Fruit fly (Drosophila melanogaster) whole organism, embryonic: ENCODE data around the gene CG10232.

Experiments used
- Asciz ChIP-seq: fragments of 200-800 bp; sonication (Bioruptor generic); optimal IDR thresholded peaks from 2 replicates; lab custom pipeline; 2017; ENCODE audit warnings: missing biosample characterization, mild to moderate bottlenecking, missing genetic modification characterization, missing genetic modification reagents
- CG14965 ChIP-seq: fragments of 200-800 bp; sonication (Bioruptor generic); optimal IDR thresholded peaks from 2 replicates; lab custom pipeline; 2016; ENCODE audit warnings: missing biosample characterization, missing genetic modification characterization, borderline replicate concordance
- CG17361 ChIP-seq: fragments of 200-800 bp; sonication (Bioruptor generic); IDR thresholded peaks from 3 replicates; pipeline ENCODE4 v1.3.6; 2022; ENCODE audit warnings: missing biosample characterization, missing genetic modification characterization
- CG17829 ChIP-seq: fragments of 200-800 bp; optimal IDR thresholded peaks from 2 replicates; lab custom pipeline; 2019; ENCODE audit warnings: missing biosample characterization, mild to moderate bottlenecking, missing genetic modification characterization, moderate library complexity
- CG2199 ChIP-seq: fragments of 200-800 bp; sonication (Bioruptor generic); IDR thresholded peaks from 3 replicates; pipeline ENCODE4 v1.3.6; 2022; ENCODE audit warnings: missing biosample characterization, missing genetic modification characterization
- CG2875 ChIP-seq: fragments of 200-800 bp; sonication (Bioruptor generic); optimal IDR thresholded peaks from 2 replicates; lab custom pipeline; 2017; ENCODE audit warnings: missing biosample characterization, mild to moderate bottlenecking, missing genetic modification characterization, missing genetic modification reagents
- CG6254 ChIP-seq: fragments of 200-800 bp; sonication (Bioruptor generic); optimal IDR thresholded peaks from 3 replicates; lab custom pipeline; 2017; ENCODE audit warnings: mild to moderate bottlenecking, missing biosample characterization, missing genetic modification reagents, missing genetic modification characterization
- CG6791 ChIP-seq: fragments of 200-800 bp; sonication (Bioruptor generic); IDR thresholded peaks from 3 replicates; pipeline ENCODE4 v1.3.6; 2022; ENCODE audit warnings: missing biosample characterization, missing genetic modification characterization; ENCODE audit not compliant: partially characterized antibody
- CG7271 ChIP-seq: fragments of 200-800 bp; sonication (Bioruptor generic); optimal IDR thresholded peaks from 2 replicates; lab custom pipeline; 2018; ENCODE audit warnings: missing biosample characterization, mild to moderate bottlenecking, missing genetic modification characterization, moderate library complexity
- CG7987 ChIP-seq: fragments of 200-800 bp; sonication (Bioruptor generic); optimal IDR thresholded peaks from 2 replicates; lab custom pipeline; 2018; ENCODE audit warnings: missing biosample characterization, mild to moderate bottlenecking, missing genetic modification characterization, moderate library complexity
- CG8765 ChIP-seq: fragments of 200-800 bp; sonication (Bioruptor generic); IDR thresholded peaks from 2 replicates; pipeline ENCODE4 v1.3.6; 2022; ENCODE audit warnings: missing biosample characterization, missing genetic modification characterization
- CG9932 ChIP-seq: fragments of 200-800 bp; sonication (Bioruptor generic); IDR thresholded peaks from 2 replicates; pipeline ENCODE4 v1.3.6; 2022; ENCODE audit warnings: missing biosample characterization, missing genetic modification characterization
- CkIIα-i1 ChIP-seq: fragments of 200-800 bp; sonication (Bioruptor generic); IDR thresholded peaks from 2 replicates; pipeline ENCODE4 v1.3.6; 2022; ENCODE audit warnings: missing biosample characterization, missing genetic modification characterization
- CoRest ChIP-seq: fragments of 200-800 bp; sonication (Bioruptor generic); optimal IDR thresholded peaks from 3 replicates; lab custom pipeline; 2018; ENCODE audit warnings: missing biosample characterization, mild to moderate bottlenecking, missing genetic modification characterization, moderate library complexity
- CrebB ChIP-seq: fragments of 200-800 bp; sonication (Bioruptor generic); optimal IDR thresholded peaks from 3 replicates; lab custom pipeline; 2018; ENCODE audit warnings: missing biosample characterization, mild to moderate bottlenecking, missing genetic modification characterization
- Dll ChIP-seq: fragments of 200-800 bp; sonication (Bioruptor generic); IDR thresholded peaks from 4 replicates; pipeline ENCODE4 v1.3.6; 2022; ENCODE audit warnings: missing biosample characterization, missing genetic modification characterization; ENCODE audit not compliant: partially characterized antibody
- Eip74EF ChIP-seq, 2 experiments: fragments of 200-800 bp in 1 of 2; fragments of >200 bp in 1 of 2; sonication (Bioruptor generic) in 1 of 2; optimal IDR thresholded peaks; 2 replicates each; lab custom pipeline; 2017 to 2019; ENCODE audit warnings: missing biosample characterization in 2 of 2, missing genetic modification characterization in 2 of 2, mild to moderate bottlenecking in 1 of 2, moderate library complexity in 1 of 2
- HLH3B ChIP-seq: fragments of 200-800 bp; sonication (Bioruptor generic); IDR thresholded peaks from 2 replicates; pipeline ENCODE4 v1.3.6; 2022; ENCODE audit warnings: missing biosample characterization, missing genetic modification characterization
- HmgZ ChIP-seq: fragments of 200-800 bp; sonication (Bioruptor generic); optimal IDR thresholded peaks from 2 replicates; lab custom pipeline; 2018; ENCODE audit warnings: missing biosample characterization, mild to moderate bottlenecking, missing genetic modification characterization
- Hr78 ChIP-seq, 2 experiments: fragments of 200-800 bp in 1 of 2; fragments of >200 bp in 1 of 2; sonication (Bioruptor generic) in 1 of 2; optimal IDR thresholded peaks; 2 replicates each; lab custom pipeline; 2017 to 2019; ENCODE audit warnings: missing biosample characterization in 2 of 2, missing genetic modification characterization in 2 of 2, mild to moderate bottlenecking in 1 of 2, moderate library complexity in 1 of 2
- MTF-1 ChIP-seq: fragments of 200-800 bp; sonication (Bioruptor generic); optimal IDR thresholded peaks from 2 replicates; lab custom pipeline; 2018; ENCODE audit warnings: missing biosample characterization, mild to moderate bottlenecking, missing genetic modification characterization, borderline replicate concordance
- Stat92E ChIP-seq, 3 experiments: fragments of >200 bp in 2 of 3; fragments of 200-800 bp in 1 of 3; sonication (Bioruptor generic) in 1 of 3; optimal IDR thresholded peaks; 2 replicates each; lab custom pipeline; 2017 to 2019; ENCODE audit warnings: missing biosample characterization in 3 of 3, missing genetic modification characterization in 3 of 3, mild to moderate bottlenecking in 1 of 3, moderate library complexity in 1 of 3
- abd-A ChIP-seq: fragments of 200-800 bp; sonication (Bioruptor generic); optimal IDR thresholded peaks from 3 replicates; lab custom pipeline; 2019; ENCODE audit warnings: missing biosample characterization, mild to moderate bottlenecking, missing genetic modification characterization, moderate library complexity
- az2 ChIP-seq: fragments of 200-800 bp; sonication (Bioruptor generic); optimal IDR thresholded peaks from 3 replicates; lab custom pipeline; 2016; ENCODE audit warnings: missing biosample characterization, missing genetic modification characterization
- bowl ChIP-seq: fragments of 200-800 bp; sonication (Bioruptor generic); IDR thresholded peaks from 2 replicates; pipeline ENCODE4 v1.3.6; 2022; ENCODE audit warnings: missing biosample characterization, missing genetic modification characterization
- cad ChIP-seq: fragments of >200 bp; optimal IDR thresholded peaks from 2 replicates; lab custom pipeline; 2017; ENCODE audit warnings: missing biosample characterization, missing genetic modification characterization
- chif ChIP-seq, 2 experiments: fragments of 200-800 bp; sonication (Bioruptor generic); optimal IDR thresholded peaks; 3 replicates each; lab custom pipeline; 2016; ENCODE audit warnings: missing biosample characterization in 2 of 2, missing genetic modification characterization in 2 of 2
- chm ChIP-seq: fragments of 200-800 bp; sonication (Bioruptor generic); IDR thresholded peaks from 2 replicates; pipeline ENCODE4 v1.3.6; 2022; ENCODE audit warnings: missing biosample characterization, missing genetic modification characterization
- ci ChIP-seq: fragments of 200-800 bp; sonication (Bioruptor generic); IDR thresholded peaks from 3 replicates; pipeline ENCODE4 v1.3.6; 2022; ENCODE audit warnings: missing biosample characterization, missing genetic modification characterization
- croc ChIP-seq: fragments of 200-800 bp; sonication (Bioruptor generic); conservative IDR thresholded peaks from 3 replicates; pipeline ENCODE4 v1.3.6; 2022; ENCODE audit warnings: missing biosample characterization, missing genetic modification characterization
- dati ChIP-seq: fragments of 200-800 bp; sonication (Bioruptor generic); IDR thresholded peaks from 2 replicates; pipeline ENCODE4 v1.3.6; 2022; ENCODE audit warnings: missing biosample characterization, missing genetic modification characterization
- dmrt99B ChIP-seq: fragments of 200-800 bp; sonication (Bioruptor generic); optimal IDR thresholded peaks from 2 replicates; lab custom pipeline; 2018; ENCODE audit warnings: missing biosample characterization, mild to moderate bottlenecking, missing genetic modification characterization, moderate library complexity
- fd102C ChIP-seq: fragments of 200-800 bp; sonication (Bioruptor generic); optimal IDR thresholded peaks from 2 replicates; lab custom pipeline; 2018; ENCODE audit warnings: missing biosample characterization, mild to moderate bottlenecking, missing genetic modification characterization, moderate library complexity
- ham ChIP-seq: fragments of 200-800 bp; sonication (Bioruptor generic); IDR thresholded peaks from 2 replicates; pipeline ENCODE4 v1.3.6; 2022; ENCODE audit warnings: missing biosample characterization, missing genetic modification characterization
- ken ChIP-seq: fragments of 200-800 bp; sonication (Bioruptor generic); IDR thresholded peaks from 3 replicates; pipeline ENCODE4 v1.3.6; 2022; ENCODE audit warnings: missing biosample characterization, missing genetic modification characterization
- kni ChIP-seq: fragments of 200-800 bp; sonication (Bioruptor generic); optimal IDR thresholded peaks from 3 replicates; lab custom pipeline; 2017; ENCODE audit warnings: mild to moderate bottlenecking, missing biosample characterization, missing genetic modification reagents, missing genetic modification characterization
- lbe ChIP-seq: fragments of 200-800 bp; sonication (Bioruptor generic); optimal IDR thresholded peaks from 2 replicates; lab custom pipeline; 2016; ENCODE audit warnings: missing biosample characterization, mild to moderate bottlenecking, missing genetic modification characterization
- nmo ChIP-seq: fragments of 200-800 bp; sonication (Bioruptor generic); optimal IDR thresholded peaks from 2 replicates; lab custom pipeline; 2018; ENCODE audit warnings: missing biosample characterization, mild to moderate bottlenecking, missing genetic modification characterization, moderate library complexity
- org-1 ChIP-seq: fragments of 200-800 bp; sonication (Bioruptor generic); optimal IDR thresholded peaks from 2 replicates; lab custom pipeline; 2017; ENCODE audit warnings: missing biosample characterization, missing genetic modification characterization
- pfk ChIP-seq: fragments of 200-800 bp; sonication (Bioruptor generic); optimal IDR thresholded peaks from 2 replicates; lab custom pipeline; 2018; ENCODE audit warnings: missing biosample characterization, mild to moderate bottlenecking, missing genetic modification characterization, moderate library complexity
- pros ChIP-seq: fragments of 200-800 bp; sonication (Bioruptor generic); optimal IDR thresholded peaks from 3 replicates; lab custom pipeline; 2019; ENCODE audit warnings: missing biosample characterization, mild to moderate bottlenecking, missing genetic modification characterization, moderate library complexity
- rib ChIP-seq: fragments of 200-800 bp; sonication (Bioruptor generic); IDR thresholded peaks from 2 replicates; pipeline ENCODE4 v1.3.6; 2022; ENCODE audit warnings: missing biosample characterization, missing genetic modification characterization
- seq ChIP-seq: fragments of 200-800 bp; sonication (Bioruptor generic); IDR thresholded peaks from 2 replicates; pipeline ENCODE4 v1.3.6; 2022; ENCODE audit warnings: missing biosample characterization, missing genetic modification characterization
- vnd ChIP-seq: fragments of 200-800 bp; sonication (Bioruptor generic); IDR thresholded peaks from 3 replicates; pipeline ENCODE4 v1.3.6; 2022; ENCODE audit warnings: missing biosample characterization, missing genetic modification characterization; ENCODE audit not compliant: partially characterized antibody
- zen ChIP-seq: fragments of 200-800 bp; sonication (Bioruptor generic); optimal IDR thresholded peaks from 3 replicates; lab custom pipeline; 2018; ENCODE audit warnings: missing biosample characterization, mild to moderate bottlenecking, missing genetic modification characterization, moderate library complexity
- zen2 ChIP-seq: fragments of 200-800 bp; sonication (Bioruptor generic); IDR thresholded peaks from 3 replicates; pipeline ENCODE4 v1.3.6; 2022; ENCODE audit warnings: missing biosample characterization, missing genetic modification characterization; ENCODE audit not compliant: partially characterized antibody

Gene CG10232

DNA sequence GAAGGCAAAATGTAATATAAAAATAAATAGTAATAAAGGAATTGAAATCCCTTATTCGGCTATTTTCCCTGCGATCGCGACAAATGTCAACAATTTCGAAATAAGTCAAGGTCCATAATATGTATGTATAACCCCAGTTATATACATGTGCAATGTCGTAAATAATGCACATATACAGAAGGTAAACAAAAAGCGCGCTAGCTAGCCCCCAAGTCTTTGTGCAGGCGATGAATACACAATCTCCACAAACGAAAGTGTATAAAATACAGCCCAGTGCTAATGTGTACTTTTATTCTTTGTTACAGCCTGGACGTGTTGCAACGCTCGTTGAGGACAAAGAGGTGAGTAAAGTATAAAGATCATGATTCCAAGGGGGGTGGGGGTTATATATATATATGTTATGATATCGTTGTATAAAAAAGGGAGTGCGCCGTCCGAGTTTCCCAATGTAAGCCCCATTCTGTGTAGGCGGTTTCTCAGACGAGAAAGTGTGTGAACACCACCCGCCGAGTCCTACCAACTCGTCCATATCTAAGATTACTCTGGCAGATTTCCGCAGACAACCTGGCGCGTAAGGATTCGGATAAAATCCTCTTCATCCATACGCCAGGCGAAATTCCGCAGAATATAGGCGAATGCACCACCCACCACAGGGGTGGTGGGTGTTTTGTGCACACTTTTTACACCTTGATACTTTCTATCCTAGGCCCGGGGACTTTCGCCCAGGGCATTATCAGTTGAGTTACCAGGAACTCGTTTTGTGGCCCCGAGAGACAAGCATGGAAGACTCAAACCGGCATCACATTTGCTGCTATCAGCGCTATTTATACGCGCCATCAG, 8.4 kb upstream of the CG10232 start (continued):
- TF ChIP-seq rib (peak; percentile 93), Dll (GFP tag; lab: Robert Waterston, UW) (0 out of 4 replicates have a peak, but pooled peaks have one; percentile 33), CG2199 (GFP tag; lab: Robert Waterston, UW) (peak; percentile 36; the same call in 1 of the 3 replicates), pfk (GFP tag; lab: Kevin White, UChicago) (peak; percentile 12), org-1 (GFP tag; lab: Kevin White, UChicago) (no peak), lbe (GFP tag; lab: Kevin White, UChicago) (no peak), nmo (no peak), Asciz (no peak), CG6254 (GFP tag; lab: Kevin White, UChicago) (peak; percentile 31), Eip74EF (GFP tag; optimal IDR thresholded peaks at IDR 0.05; lab: Kevin White, UChicago) (peak in 1 of 2 experiments; percentile 73), az2 (GFP tag; lab: Kevin White, UChicago) (no peak), pros (peak; percentile 89), CrebB (tag; lab: Kevin White, UChicago) (peak; percentile 25), CG7987 (GFP tag; lab: Kevin White, UChicago) (peak; percentile 19), CoRest (peak; percentile 59), ci (GFP tag; lab: Robert Waterston, UW) (peak; percentile 63; the same call in 2 of the 3 replicates), dmrt99B (tag; lab: Kevin White, UChicago) (peak; percentile 19), dati (GFP tag; lab: Robert Waterston, UW) (no peak), zen2 (GFP tag; lab: Robert Waterston, UW) (no peak), ken (GFP tag; lab: Robert Waterston, UW) (0 out of 3 replicates have a peak, but pooled peaks have one; percentile 40), CG7271 (tag; lab: Kevin White, UChicago) (no peak), vnd (GFP tag; lab: Robert Waterston, UW) (peak; percentile 60), kni (GFP tag; lab: Kevin White, UChicago) (peak; percentile 65), cad (peak; percentile 5), CG14965 (GFP tag; lab: Kevin White, UChicago) (no peak), Hr78 (GFP tag; optimal IDR thresholded peaks at IDR 0.05; lab: Kevin White, UChicago) (peak in 1 of 2 experiments; percentile 30), CG6791 (GFP tag; lab: Robert Waterston, UW) (peak; percentile 88; the same call in 2 of the 3 replicates), bowl (GFP tag; lab: Robert Waterston, UW) (no peak), HmgZ (tag; lab: Kevin White, UChicago) (peak; percentile 36), CG2875 (GFP tag; lab: Kevin White, UChicago) (peak; percentile 18), croc (GFP tag; lab: Robert Waterston, UW) (no peak), CG8765 (GFP tag; lab: Robert Waterston, UW) (0 out of 2 replicates have a peak, but pooled peaks have one; percentile 31), CG17829 (tag; lab: Kevin White, UChicago) (peak; percentile 9), Stat92E (GFP tag; optimal IDR thresholded peaks at IDR 0.05; lab: Kevin White, UChicago) (peak in 2 of 3 experiments; percentile 65 to 92), abd-A (peak; percentile 24), zen (tag; lab: Kevin White, UChicago) (no peak), chif (GFP tag; optimal IDR thresholded peaks at IDR 0.05; lab: Kevin White, UChicago) (no peak), seq (GFP tag; lab: Robert Waterston, UW) (no peak), CG17361 (GFP tag; lab: Robert Waterston, UW) (no peak; the same call in 2 of the 3 replicates), fd102C (peak; percentile 16), HLH3B (GFP tag; lab: Robert Waterston, UW) (no peak), CG9932 (GFP tag; lab: Robert Waterston, UW) (0 out of 2 replicates have a peak, but pooled peaks have one; percentile 12), CkIIα-i1 (GFP tag; lab: Robert Waterston, UW) (no peak), MTF-1 (GFP tag; lab: Kevin White, UChicago) (no peak), chm (peak; percentile 79), ham (GFP tag; lab: Robert Waterston, UW) (no peak; the same call in 1 of the 2 replicates)
